Worm (Caenorhabditis elegans) whole organism, L3 larva: Measurements from ENCODE around the gene F53B1.3.

ENCODE experiments used
- R02D3.7 ChIP-seq: fragments of 150-350 bp; optimal IDR thresholded peaks from 2 replicates; lab custom pipeline; 2014; ENCODE audit warnings: missing biosample characterization, missing genetic modification characterization
- ZK546.5 ChIP-seq: sonication (generic microtip); optimal IDR thresholded peaks from 2 replicates; lab custom pipeline; 2017; ENCODE audit warnings: missing biosample characterization, missing genetic modification characterization
- ama-1 ChIP-seq: fragments of 150-350 bp; optimal IDR thresholded peaks from 2 replicates; lab custom pipeline; 2018
- ceh-16 ChIP-seq: sonication (generic microtip); optimal IDR thresholded peaks from 2 replicates; lab custom pipeline; 2017; ENCODE audit warnings: missing biosample characterization, missing genetic modification characterization
- ceh-28 ChIP-seq: fragments of 150-350 bp; optimal IDR thresholded peaks from 2 replicates; lab custom pipeline; 2014; ENCODE audit warnings: missing biosample characterization, missing genetic modification reagents, missing genetic modification characterization
- ceh-82 ChIP-seq: fragments of 150-350 bp; optimal IDR thresholded peaks from 2 replicates; lab custom pipeline; 2014; ENCODE audit warnings: missing biosample characterization, missing genetic modification characterization
- ceh-9 ChIP-seq: sonication (generic microtip); optimal IDR thresholded peaks from 2 replicates; lab custom pipeline; 2018; ENCODE audit warnings: missing biosample characterization, missing genetic modification characterization
- egl-5 ChIP-seq: fragments of 150-350 bp; optimal IDR thresholded peaks from 2 replicates; lab custom pipeline; 2017; ENCODE audit warnings: missing biosample characterization, missing genetic modification reagents, missing genetic modification characterization, inconsistent platforms
- elt-1 ChIP-seq: fragments of 150-350 bp; optimal IDR thresholded peaks from 2 replicates; lab custom pipeline; 2014; ENCODE audit warnings: missing biosample characterization, missing genetic modification characterization
- elt-3 ChIP-seq, 3 experiments: fragments of 150-350 bp in 1 of 3; sonication (generic microtip) in 2 of 3; optimal IDR thresholded peaks; 2 replicates in 2 of 3; 4 replicates in 1 of 3; lab custom pipeline; 2014 to 2017; ENCODE audit warnings: missing biosample characterization in 3 of 3, missing genetic modification characterization in 3 of 3
- eor-1 ChIP-seq, 2 experiments: fragments of 150-350 bp; optimal IDR thresholded peaks; 2 replicates each; lab custom pipeline; 2014 to 2018; ENCODE audit warnings: missing biosample characterization in 2 of 2, missing genetic modification characterization in 2 of 2
- fkh-10 ChIP-seq: sonication (generic microtip); optimal IDR thresholded peaks from 2 replicates; lab custom pipeline; 2017; ENCODE audit warnings: missing biosample characterization, missing genetic modification reagents, missing genetic modification characterization
- fkh-2 ChIP-seq: fragments of 150-350 bp; optimal IDR thresholded peaks from 2 replicates; lab custom pipeline; 2014; ENCODE audit warnings: missing biosample characterization, missing genetic modification reagents, missing genetic modification characterization
- fos-1 ChIP-seq: fragments of 150-350 bp; optimal IDR thresholded peaks from 2 replicates; lab custom pipeline; 2014; ENCODE audit warnings: missing biosample characterization, missing genetic modification characterization
- hmg-11 ChIP-seq: sonication (generic microtip); optimal IDR thresholded peaks from 2 replicates; lab custom pipeline; 2016; ENCODE audit warnings: missing genetic modification characterization, missing compliant biosample characterization
- lin-15B ChIP-seq: fragments of 150-350 bp; optimal IDR thresholded peaks from 2 replicates; lab custom pipeline; 2014; ENCODE audit warnings: missing biosample characterization, missing genetic modification characterization
- lin-39 ChIP-seq: fragments of 150-350 bp; optimal IDR thresholded peaks from 2 replicates; lab custom pipeline; 2018; ENCODE audit warnings: missing biosample characterization, missing genetic modification reagents, missing genetic modification characterization
- lsy-12 ChIP-seq: sonication (generic microtip); optimal IDR thresholded peaks from 2 replicates; lab custom pipeline; 2016; ENCODE audit warnings: mild to moderate bottlenecking, missing genetic modification characterization, missing compliant biosample characterization
- mml-1 ChIP-seq: fragments of 150-350 bp; sonication (generic microtip); optimal IDR thresholded peaks from 3 replicates; lab custom pipeline; 2014; ENCODE audit warnings: missing biosample characterization, missing genetic modification characterization
- nfya-1 ChIP-seq: sonication (generic microtip); optimal IDR thresholded peaks from 2 replicates; lab custom pipeline; 2017; ENCODE audit warnings: missing genetic modification characterization, mild to moderate bottlenecking, missing compliant biosample characterization, antibody characterized with exemption, moderate library complexity; ENCODE audit not compliant: insufficient read depth
- nhr-23 ChIP-seq: fragments of 150-350 bp; optimal IDR thresholded peaks from 2 replicates; lab custom pipeline; 2014; ENCODE audit warnings: missing biosample characterization, missing genetic modification reagents, missing genetic modification characterization
- nhr-25 ChIP-seq: sonication (generic microtip); optimal IDR thresholded peaks from 2 replicates; lab custom pipeline; 2017; ENCODE audit warnings: missing biosample characterization, missing genetic modification characterization
- nhr-43 ChIP-seq: sonication (generic microtip); optimal IDR thresholded peaks from 2 replicates; lab custom pipeline; 2016; ENCODE audit warnings: mild to moderate bottlenecking, missing genetic modification characterization, missing compliant biosample characterization; ENCODE audit not compliant: poor library complexity, severe bottlenecking
- pha-4 ChIP-seq: fragments of 150-350 bp; optimal IDR thresholded peaks from 2 replicates; lab custom pipeline; 2014; ENCODE audit warnings: missing biosample characterization, missing genetic modification reagents, missing genetic modification characterization
- skn-1 ChIP-seq: fragments of 150-350 bp; optimal IDR thresholded peaks from 2 replicates; lab custom pipeline; 2014; ENCODE audit warnings: missing biosample characterization, missing genetic modification characterization
- snpc-4 ChIP-seq: fragments of 150-350 bp; optimal IDR thresholded peaks from 2 replicates; lab custom pipeline; 2014; ENCODE audit warnings: missing biosample characterization, missing genetic modification characterization
- tbx-2 ChIP-seq: sonication (generic microtip); optimal IDR thresholded peaks from 2 replicates; lab custom pipeline; 2016; ENCODE audit warnings: mild to moderate bottlenecking, missing genetic modification characterization, missing compliant biosample characterization
- unc-62 ChIP-seq: fragments of 150-350 bp; sonication (generic microtip); optimal IDR thresholded peaks from 4 replicates; lab custom pipeline; 2014; ENCODE audit warnings: missing biosample characterization, missing genetic modification reagents, missing genetic modification characterization
- zag-1 ChIP-seq: fragments of 150-350 bp; optimal IDR thresholded peaks from 2 replicates; lab custom pipeline; 2014; ENCODE audit warnings: missing biosample characterization, missing genetic modification characterization
- ztf-11 ChIP-seq: fragments of 150-350 bp; optimal IDR thresholded peaks from 2 replicates; lab custom pipeline; 2014; ENCODE audit warnings: missing biosample characterization, missing genetic modification characterization
- ztf-4 ChIP-seq: fragments of 150-350 bp; optimal IDR thresholded peaks from 2 replicates; lab custom pipeline; 2014; ENCODE audit warnings: missing biosample characterization, missing genetic modification characterization

F53B1.3 gene

ce11 chrX:2108682-2109081 lies 3.3 kb downstream of the F53B1.3 start, which contains the start of gene F53B1.2:
Gene F53B1.2 (plus strand): TSS chrX:2108982.
- no peak for TF ChIP-seq ceh-28 (tag; lab: Kevin White, UChicago)
- no peak for TF ChIP-seq tbx-2 (tag; lab: Kevin White, UChicago)
- TF ChIP-seq hmg-11 (tag; lab: Kevin White, UChicago) = no peak
- no peak for TF ChIP-seq lin-39 (tag; lab: Kevin White, UChicago)
- TF ChIP-seq ceh-9 (tag; lab: Kevin White, UChicago) = no peak

- TF ChIP-seq nfya-1 (tag; lab: Kevin White, UChicago) = no peak
- TF ChIP-seq nhr-43 (tag; lab: Kevin White, UChicago) = peak; percentile 76
- TF ChIP-seq, all 47 proteins: peak for 1
Observed at ce11 chrX:2110603-2111327, 5.4 kb downstream of the F53B1.3 start.

- TF ChIP-seq ceh-82 = no peak
- no peak for TF ChIP-seq egl-5
- no peak for TF ChIP-seq skn-1
- no peak for TF ChIP-seq fkh-2
- no peak for TF ChIP-seq ztf-11 (tag; lab: Kevin White, UChicago)
- TF ChIP-seq R02D3.7 (tag; lab: Kevin White, UChicago) = no peak
- TF ChIP-seq ceh-16 (tag; lab: Kevin White, UChicago) = no peak
- no peak for TF ChIP-seq lsy-12 (tag; lab: Kevin White, UChicago)
- TF ChIP-seq ama-1 = no peak
- no peak for TF ChIP-seq nhr-43 (tag; lab: Kevin White, UChicago)
- TF ChIP-seq fos-1 (tag; lab: Kevin White, UChicago) = no peak
- no peak for TF ChIP-seq hmg-11 (tag; lab: Kevin White, UChicago)
- TF ChIP-seq elt-3 (tag; optimal IDR thresholded peaks at IDR 0.05; lab: Kevin White, UChicago) = no peak
- no peak for TF ChIP-seq eor-1 (tag; optimal IDR thresholded peaks at IDR 0.05; lab: Kevin White, UChicago)
- no peak for TF ChIP-seq fkh-10 (GFP tag; lab: Kevin White, UChicago)
Observed at ce11 chrX:2113004-2113403, 7.6 kb downstream of the F53B1.3 start, which contains the start of gene bus-5. Gene bus-5 (minus strand): TSS chrX:2113104.

ce11 chrX:2114171-2114570 lies 8.8 kb downstream of the F53B1.3 start:
- no peak for TF ChIP-seq R02D3.7 (tag; lab: Kevin White, UChicago)
- TF ChIP-seq egl-5 = no peak
- no peak for TF ChIP-seq eor-1 (tag; optimal IDR thresholded peaks at IDR 0.05; lab: Kevin White, UChicago)
- no peak for TF ChIP-seq mml-1 (tag; lab: Kevin White, UChicago)
- TF ChIP-seq snpc-4 (tag; lab: Kevin White, UChicago) = no peak
- TF ChIP-seq zag-1 (tag; lab: Kevin White, UChicago) = no peak
- no peak for TF ChIP-seq nfya-1 (tag; lab: Kevin White, UChicago)
- no peak for TF ChIP-seq pha-4
- TF ChIP-seq ceh-9 (tag; lab: Kevin White, UChicago) = no peak
- no peak for TF ChIP-seq skn-1
- TF ChIP-seq unc-62 (GFP tag; lab: Kevin White, UChicago) = no peak
- no peak for TF ChIP-seq elt-1
- no peak for TF ChIP-seq fkh-10 (GFP tag; lab: Kevin White, UChicago)
- TF ChIP-seq ztf-11 (tag; lab: Kevin White, UChicago) = no peak
- no peak for TF ChIP-seq ZK546.5 (tag; lab: Kevin White, UChicago)
- no peak for TF ChIP-seq ceh-16 (tag; lab: Kevin White, UChicago)
- no peak for TF ChIP-seq ztf-4 (tag; lab: Kevin White, UChicago)

- peak; percentile 42 for TF ChIP-seq nhr-43 (tag; lab: Kevin White, UChicago)
- TF ChIP-seq ceh-82 = no peak
- TF ChIP-seq nfya-1 (tag; lab: Kevin White, UChicago) = no peak
- peak; percentile 51 for TF ChIP-seq nhr-23 (tag; lab: Kevin White, UChicago)
- TF ChIP-seq ama-1 = peak; percentile 5
- no peak for TF ChIP-seq hmg-11 (tag; lab: Kevin White, UChicago)
- TF ChIP-seq unc-62 (GFP tag; lab: Kevin White, UChicago) = no peak
- peak; percentile 66 for TF ChIP-seq nhr-25
- no peak for TF ChIP-seq lin-15B (tag; lab: Kevin White, UChicago)
- TF ChIP-seq elt-3 (tag; optimal IDR thresholded peaks at IDR 0.05; lab: Kevin White, UChicago) = peak in 1 of 3 experiments; percentile 11
- TF ChIP-seq, all 47 proteins: peak for 5
Observed at ce11 chrX:2116304-2116867, 11.0 kb downstream of the F53B1.3 start.
